Fruit fly (Drosophila melanogaster): Measurements from ENCODE around the gene mtSSB.
A peak's percentile ranks its signal among the peaks of the same experiment; 100 is the strongest.

The mtSSB gene

DNA sequence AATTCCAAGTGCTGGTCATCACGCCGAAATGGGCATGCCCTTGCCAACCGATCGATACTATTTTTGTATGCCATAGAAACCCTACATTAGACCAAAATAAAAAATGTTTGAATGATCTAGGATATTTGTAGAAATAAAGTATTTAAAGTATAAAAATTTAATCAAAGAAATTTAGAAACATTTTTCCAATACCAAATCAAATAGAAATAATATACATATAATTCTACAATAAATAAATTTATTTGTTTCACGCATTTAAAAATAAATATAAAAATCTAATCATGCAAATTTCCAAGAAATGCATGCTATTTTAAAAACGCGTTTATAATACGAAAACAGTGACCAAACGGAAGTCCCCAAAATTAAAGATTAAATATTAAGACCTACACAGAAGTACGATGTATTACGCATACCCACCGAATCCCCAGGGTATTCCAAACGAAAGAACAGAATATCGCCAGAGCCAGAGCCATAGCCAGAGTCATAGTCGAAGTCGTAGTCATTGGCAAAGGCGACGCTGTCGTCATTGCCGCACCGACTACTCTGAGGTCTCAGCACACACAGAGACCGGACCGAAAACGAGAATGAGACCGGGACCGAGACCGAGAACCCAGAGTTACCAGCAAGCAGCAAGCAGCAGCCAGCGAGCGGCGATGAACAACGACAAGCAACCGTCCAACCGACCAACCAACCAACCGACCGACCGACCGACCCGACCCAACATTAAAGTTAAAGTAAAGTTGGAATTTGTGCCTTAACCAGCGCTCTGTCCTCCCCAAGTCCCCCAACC is 4.1 kb upstream of the mtSSB start (continued):
- TF ChIP-seq CG15696 (tag; optimal IDR thresholded peaks at IDR 0.05): peak; percentile 24
- TF ChIP-seq ap (GFP tag; IDR thresholded peaks at IDR 0.05): no peak
- 0 out of 3 replicates have a peak, but pooled peaks have one; percentile 4 for TF ChIP-seq zfh1 (GFP tag; IDR thresholded peaks at IDR 0.05)
- no peak for TF ChIP-seq NfI (GFP tag; optimal IDR thresholded peaks at IDR 0.05)
- TF ChIP-seq nmo (GFP tag; optimal IDR thresholded peaks at IDR 0.05): peak; percentile 67
- no peak for TF ChIP-seq Atf-2 (GFP tag; optimal IDR thresholded peaks at IDR 0.05)
- no peak for TF ChIP-seq caup (GFP tag; optimal IDR thresholded peaks at IDR 0.05; ENCODE audit: severe bottlenecking)
- TF ChIP-seq fd96Cb (tag; optimal IDR thresholded peaks at IDR 0.05): peak; percentile 44
- no peak for TF ChIP-seq CG11085 (GFP tag; IDR thresholded peaks at IDR 0.05)
- TF ChIP-seq CG12659 (GFP tag; optimal IDR thresholded peaks at IDR 0.05): peak; percentile 24
- TF ChIP-seq ind (GFP tag; optimal IDR thresholded peaks at IDR 0.05): no peak
- no peak for TF ChIP-seq Hmx (GFP tag; optimal IDR thresholded peaks at IDR 0.05)
- no peak for TF ChIP-seq CG6765 (GFP tag; optimal IDR thresholded peaks at IDR 0.05)
- no peak for TF ChIP-seq psq (GFP tag; optimal IDR thresholded peaks at IDR 0.05)
- peak; percentile 65 for TF ChIP-seq CG31224 (GFP tag; IDR thresholded peaks at IDR 0.05)
- TF ChIP-seq CG1832 (GFP tag; optimal IDR thresholded peaks at IDR 0.05): no peak
- peak; percentile 5 for TF ChIP-seq gsb-n (tag; optimal IDR thresholded peaks at IDR 0.05)
- TF ChIP-seq pho (GFP tag; optimal IDR thresholded peaks at IDR 0.05): no peak
- no peak for TF ChIP-seq Pdp1 (GFP tag; optimal IDR thresholded peaks at IDR 0.05)
- no peak for TF ChIP-seq Lim3 (GFP tag; IDR thresholded peaks at IDR 0.05)
- peak; percentile 56 for TF ChIP-seq CG14710 (tag; optimal IDR thresholded peaks at IDR 0.05)
- no peak for TF ChIP-seq CG8359 (GFP tag; optimal IDR thresholded peaks at IDR 0.05; ENCODE audit: borderline replicate concordance)
- no peak for TF ChIP-seq CG9797 (GFP tag; optimal IDR thresholded peaks at IDR 0.05)
- TF ChIP-seq CG1603 (tag; optimal IDR thresholded peaks at IDR 0.05): no peak
- TF ChIP-seq ase (GFP tag; IDR thresholded peaks at IDR 0.05): no peak
- TF ChIP-seq trem (tag; optimal IDR thresholded peaks at IDR 0.05): peak; percentile 20
- no peak for TF ChIP-seq NK7.1 (GFP tag; optimal IDR thresholded peaks at IDR 0.05)
- no peak for TF ChIP-seq CG8765 (GFP tag; IDR thresholded peaks at IDR 0.05)
- TF ChIP-seq slp2 (GFP tag; optimal IDR thresholded peaks at IDR 0.05): no peak
- TF ChIP-seq CG3065 (GFP tag; optimal IDR thresholded peaks at IDR 0.05): no peak
- TF ChIP-seq pum (GFP tag; optimal IDR thresholded peaks at IDR 0.05): no peak
- TF ChIP-seq so (GFP tag; IDR thresholded peaks at IDR 0.05): 0 out of 3 replicates have a peak, but pooled peaks have one; percentile 42
- no peak for TF ChIP-seq salm (tag; optimal IDR thresholded peaks at IDR 0.05)
- TF ChIP-seq scrt (GFP tag; optimal IDR thresholded peaks at IDR 0.05): peak; percentile 6
- no peak for TF ChIP-seq CG12219 (GFP tag; optimal IDR thresholded peaks at IDR 0.05)
- no peak for TF ChIP-seq trh (GFP tag; optimal IDR thresholded peaks at IDR 0.05)
- no peak for TF ChIP-seq ham (GFP tag; IDR thresholded peaks at IDR 0.05)
- no peak for TF ChIP-seq emc (GFP tag; optimal IDR thresholded peaks at IDR 0.05)
- TF ChIP-seq CG1024 (GFP tag; IDR thresholded peaks at IDR 0.05): no peak
- TF ChIP-seq bcd (GFP tag; optimal IDR thresholded peaks at IDR 0.05): peak; percentile 49
- no peak for TF ChIP-seq MTF-1 (GFP tag; optimal IDR thresholded peaks at IDR 0.05; ENCODE audit: borderline replicate concordance)
- TF ChIP-seq Dip2 (GFP tag; IDR thresholded peaks at IDR 0.05): no peak
- no peak for TF ChIP-seq CG34376 (GFP tag; optimal IDR thresholded peaks at IDR 0.05)
- no peak for TF ChIP-seq tx (GFP tag; optimal IDR thresholded peaks at IDR 0.05)
- TF ChIP-seq Meics (GFP tag; optimal IDR thresholded peaks at IDR 0.05): peak; percentile 66
- TF ChIP-seq Ets97D (GFP tag; optimal IDR thresholded peaks at IDR 0.05): no peak
- no peak for TF ChIP-seq fru (optimal IDR thresholded peaks at IDR 0.05)
- TF ChIP-seq Deaf1 (tag; optimal IDR thresholded peaks at IDR 0.05): peak; percentile 73
- no peak for TF ChIP-seq CG11723 (GFP tag; optimal IDR thresholded peaks at IDR 0.05)
- no peak for TF ChIP-seq CG34224 (GFP tag; IDR thresholded peaks at IDR 0.05; ENCODE audit: partially characterized antibody)

Data from whole organism, embryonic.